Worm (Caenorhabditis elegans): ENCODE results near the gene T16G1.4.

ce11 chrV:12970575-12971160 is 29.0 kb upstream of the T16G1.4 start, which contains the start of gene pnn-1:
- TF ChIP-seq skn-1 (tag; optimal IDR thresholded peaks at IDR 0.05) (no peak), snpc-4 (tag; optimal IDR thresholded peaks at IDR 0.05) (no peak), sptf-1 (tag; optimal IDR thresholded peaks at IDR 0.05) (no peak), pqm-1 (tag; optimal IDR thresholded peaks at IDR 0.05) (no peak), zag-1 (tag; optimal IDR thresholded peaks at IDR 0.05) (no peak), egl-27 (tag; optimal IDR thresholded peaks at IDR 0.05) (no peak), nhr-76 (tag; optimal IDR thresholded peaks at IDR 0.05) (no peak), C16A3.4 (tag; optimal IDR thresholded peaks at IDR 0.05) (peak; percentile 44), sox-4 (tag; optimal IDR thresholded peaks at IDR 0.05) (no peak), fkh-10 (GFP tag; optimal IDR thresholded peaks at IDR 0.05) (no peak), irx-1 (tag; optimal IDR thresholded peaks at IDR 0.05) (no peak), rnt-1 (tag; optimal IDR thresholded peaks at IDR 0.05) (no peak), fos-1 (tag; optimal IDR thresholded peaks at IDR 0.05) (no peak)
